Worm (Caenorhabditis elegans): Measurements from ENCODE around the gene toca-2.
A peak's percentile ranks its signal among the peaks of the same experiment; 100 is the strongest.

Gene toca-2

DNA sequence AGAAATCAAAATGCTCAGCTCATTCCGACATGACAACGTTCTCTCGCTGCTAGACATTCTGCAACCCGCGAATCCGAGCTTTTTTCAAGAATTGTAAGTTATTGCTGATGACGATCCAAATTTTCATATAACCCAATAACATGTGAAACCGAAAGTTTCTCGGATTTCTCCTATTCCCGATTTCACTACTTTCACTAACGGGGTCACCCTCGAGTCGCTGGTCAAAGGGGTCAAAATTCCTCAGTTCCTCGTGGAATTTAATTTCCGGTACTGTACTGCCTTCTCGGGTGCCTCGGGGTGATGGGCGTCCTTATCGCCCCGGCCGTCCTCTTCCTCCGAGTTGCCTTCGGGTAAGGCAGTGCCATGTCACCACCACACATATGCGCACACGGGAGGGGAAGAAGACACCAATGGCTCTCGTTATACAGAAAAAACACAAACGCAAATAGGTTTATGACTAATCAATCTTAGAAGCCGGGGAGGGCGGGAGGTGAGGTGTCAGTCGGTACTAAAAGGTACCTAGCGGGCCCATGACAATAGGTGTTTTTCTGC is 35.4 kb upstream of the toca-2 start:
- TF ChIP-seq lim-7 (GFP tag; IDR thresholded peaks at IDR 0.05) (no peak), hlh-30 (tag; optimal IDR thresholded peaks at IDR 0.05; ENCODE audit: insufficient read depth) (peak; percentile 6), lin-1 (GFP tag; IDR thresholded peaks at IDR 0.05) (no peak), rbr-2 (tag; optimal IDR thresholded peaks at IDR 0.05) (peak; percentile 4), zag-1 (tag; optimal IDR thresholded peaks at IDR 0.05) (no peak), mes-2 (tag; optimal IDR thresholded peaks at IDR 0.05; ENCODE audit: poor library complexity, severe bottlenecking) (peak; percentile 47), nhr-25 (tag; optimal IDR thresholded peaks at IDR 0.05; ENCODE audit: borderline replicate concordance, insufficient read depth) (peak; percentile 39), Y5F2A.4 (GFP tag; optimal IDR thresholded peaks at IDR 0.05) (no peak), sdz-12 (GFP tag; optimal IDR thresholded peaks at IDR 0.05) (peak; percentile 34), lsy-2 (tag; optimal IDR thresholded peaks at IDR 0.05) (peak in 1 of 2 experiments; percentile 11), hlh-11 (tag; optimal IDR thresholded peaks at IDR 0.05) (peak; percentile 27), nhr-111 (GFP tag; optimal IDR thresholded peaks at IDR 0.05) (peak; percentile 32), set-16 (GFP tag; IDR thresholded peaks at IDR 0.05) (peak; percentile 61), unc-62 (GFP tag; optimal IDR thresholded peaks at IDR 0.05 in 1 of 2) (peak in 1 of 2 experiments; percentile 27), unc-62 (tag; optimal IDR thresholded peaks at IDR 0.05) (no peak), nhr-6 (tag; optimal IDR thresholded peaks at IDR 0.05) (peak; percentile 39)

DNA sequence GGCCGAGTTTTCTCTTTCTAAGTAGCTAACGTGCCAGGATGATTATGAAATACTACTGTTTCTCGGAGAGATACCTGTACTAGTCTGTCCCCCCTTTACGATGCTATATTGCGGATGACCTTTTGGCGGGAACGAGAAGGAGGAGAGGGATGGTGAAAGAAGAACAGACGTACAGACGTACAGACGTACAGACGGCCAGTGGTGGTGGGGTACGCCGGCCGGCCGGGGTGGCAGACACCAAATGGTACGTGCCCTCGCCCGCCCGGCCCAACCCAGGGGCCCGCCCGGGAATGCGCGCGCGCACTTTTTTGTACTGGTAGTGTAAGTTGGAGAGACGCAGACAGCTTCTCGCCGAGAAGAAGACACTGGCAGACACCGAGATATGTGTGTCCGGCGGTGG is 34.6 kb upstream of the toca-2 start:
- peak; percentile 54 for TF ChIP-seq nhr-25 (tag; optimal IDR thresholded peaks at IDR 0.05; ENCODE audit: borderline replicate concordance, insufficient read depth)
- TF ChIP-seq nhr-6 (tag; optimal IDR thresholded peaks at IDR 0.05): peak; percentile 10
- TF ChIP-seq mep-1 (tag; optimal IDR thresholded peaks at IDR 0.05): peak; percentile 28
- no peak for TF ChIP-seq unc-62 (GFP tag; optimal IDR thresholded peaks at IDR 0.05 in 1 of 2)
- no peak for TF ChIP-seq unc-62 (tag; optimal IDR thresholded peaks at IDR 0.05)
- 0 out of 2 replicates have a peak, but pooled peaks have one; percentile 39 for TF ChIP-seq snpc-1.2 (GFP tag; IDR thresholded peaks at IDR 0.05)
- 0 out of 2 replicates have a peak, but pooled peaks have one; percentile 34 for TF ChIP-seq ctbp-1 (GFP tag; IDR thresholded peaks at IDR 0.05)
- no peak for TF ChIP-seq duxl-1 (tag; optimal IDR thresholded peaks at IDR 0.05; ENCODE audit: poor library complexity)
- no peak for TF ChIP-seq F49E8.2 (tag; optimal IDR thresholded peaks at IDR 0.05; ENCODE audit: borderline replicate concordance)
- no peak for TF ChIP-seq dmd-8 (GFP tag; IDR thresholded peaks at IDR 0.05)
- TF ChIP-seq lin-29 (GFP tag; IDR thresholded peaks at IDR 0.05): peak; percentile 51; the same call in 1 of the 2 replicates
- TF ChIP-seq lim-7 (GFP tag; IDR thresholded peaks at IDR 0.05): peak; percentile 63; the same call in 1 of the 2 replicates
- 0 out of 2 replicates have a peak, but pooled peaks have one; percentile 14 for TF ChIP-seq ceh-44 (GFP tag; IDR thresholded peaks at IDR 0.05)
- peak; percentile 70 for TF ChIP-seq hlh-11 (tag; optimal IDR thresholded peaks at IDR 0.05)
- TF ChIP-seq zfp-2 (tag; optimal IDR thresholded peaks at IDR 0.05): no peak
- no peak for TF ChIP-seq dmd-9 (GFP tag; IDR thresholded peaks at IDR 0.05)
- TF ChIP-seq mdl-1 (tag; optimal IDR thresholded peaks at IDR 0.05): peak in 1 of 2 experiments; percentile 23
- TF ChIP-seq mxl-2 (GFP tag; conservative IDR thresholded peaks at IDR 0.05): no peak
- TF ChIP-seq hif-1 (tag; optimal IDR thresholded peaks at IDR 0.05): peak in 1 of 2 experiments; percentile 54
- 0 out of 2 replicates have a peak, but pooled peaks have one; percentile 19 for TF ChIP-seq lin-1 (GFP tag; IDR thresholded peaks at IDR 0.05)
- peak; percentile 88 for TF ChIP-seq aha-1 (tag)
- 0 out of 2 replicates have a peak, but pooled peaks have one; percentile 12 for TF ChIP-seq mdt-29 (GFP tag; IDR thresholded peaks at IDR 0.05)
- peak; percentile 56 for TF ChIP-seq pha-4 (GFP tag; IDR thresholded peaks at IDR 0.05)
- TF ChIP-seq pha-4 (tag; optimal IDR thresholded peaks at IDR 0.05): no peak
- TF ChIP-seq set-16 (GFP tag; IDR thresholded peaks at IDR 0.05): peak; percentile 98
- TF ChIP-seq gei-8 (GFP tag; optimal IDR thresholded peaks at IDR 0.05): no peak
- TF ChIP-seq nhr-102 (tag; optimal IDR thresholded peaks at IDR 0.05): peak; percentile 16
- TF ChIP-seq T26A8.4 (GFP tag; IDR thresholded peaks at IDR 0.05): peak; percentile 74
- TF ChIP-seq hlh-30 (tag; optimal IDR thresholded peaks at IDR 0.05; ENCODE audit: insufficient read depth): peak; percentile 42
- no peak for TF ChIP-seq lsy-2 (tag; optimal IDR thresholded peaks at IDR 0.05)
- peak; percentile 83 for TF ChIP-seq egl-43 (GFP tag; IDR thresholded peaks at IDR 0.05)
- TF ChIP-seq snpc-4 (tag; optimal IDR thresholded peaks at IDR 0.05): no peak
- TF ChIP-seq nhr-111 (GFP tag; optimal IDR thresholded peaks at IDR 0.05): no peak
- TF ChIP-seq nhr-41 (GFP tag; IDR thresholded peaks at IDR 0.05): no peak
- TF ChIP-seq aly-2 (tag; optimal IDR thresholded peaks at IDR 0.05): no peak
- peak; percentile 25 for TF ChIP-seq spr-1 (tag; optimal IDR thresholded peaks at IDR 0.05)
- peak; percentile 9 for TF ChIP-seq rbr-2 (tag; optimal IDR thresholded peaks at IDR 0.05)
- peak; percentile 30; the same call in 1 of the 2 replicates for TF ChIP-seq ceh-20 (GFP tag; IDR thresholded peaks at IDR 0.05)
- 0 out of 2 replicates have a peak, but pooled peaks have one; percentile 5 for TF ChIP-seq Y48G9A.11 (GFP tag; IDR thresholded peaks at IDR 0.05)
- TF ChIP-seq ama-1 (optimal IDR thresholded peaks at IDR 0.05): no peak
- peak; percentile 17 for TF ChIP-seq sdz-12 (GFP tag; optimal IDR thresholded peaks at IDR 0.05)
- TF ChIP-seq mes-2 (tag; optimal IDR thresholded peaks at IDR 0.05; ENCODE audit: poor library complexity, severe bottlenecking): no peak

All from whole organism, L4 larva.